Fruit fly (Drosophila melanogaster): ENCODE data around the gene colt.

colt gene

DNA sequence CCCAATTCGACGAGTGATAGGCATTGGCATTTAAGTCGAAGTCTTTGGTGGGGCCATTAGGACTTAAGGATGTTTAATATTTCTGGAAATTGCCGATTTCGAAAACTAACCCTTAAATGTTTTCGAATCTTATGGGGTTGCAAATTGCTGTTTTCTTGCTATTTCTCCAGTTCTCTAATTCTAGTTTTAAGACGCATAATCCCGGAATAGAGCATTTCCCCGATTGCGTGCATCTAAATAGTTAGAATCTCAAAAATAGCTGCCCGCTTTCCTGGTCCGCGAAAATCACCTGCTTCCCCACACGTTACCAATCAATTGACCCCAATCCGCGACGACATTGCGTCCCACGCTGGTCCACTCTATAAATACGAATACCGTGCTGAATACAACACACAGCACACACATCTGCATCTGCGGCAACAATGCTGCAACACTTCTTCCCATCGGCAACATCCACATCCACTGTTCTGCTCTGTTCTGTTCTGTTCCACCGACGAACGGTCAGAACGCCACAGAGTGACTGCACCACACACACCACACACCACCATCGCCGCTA lies 17.9 kb downstream of the colt start, which contains the start of gene Bacc (continued):
- TF ChIP-seq HLH54F (GFP tag; optimal IDR thresholded peaks at IDR 0.05) (peak; percentile 89), CG14667 (GFP tag; IDR thresholded peaks at IDR 0.05) (no peak), lilli (GFP tag; optimal IDR thresholded peaks at IDR 0.05) (peak; percentile 90), CG15011 (GFP tag; optimal IDR thresholded peaks at IDR 0.05) (peak; percentile 84), pum (GFP tag; optimal IDR thresholded peaks at IDR 0.05) (peak; percentile 70), dimm (GFP tag; IDR thresholded peaks at IDR 0.05) (no peak), row (GFP tag; IDR thresholded peaks at IDR 0.05) (no peak), CG12744 (GFP tag; optimal IDR thresholded peaks at IDR 0.05) (peak; percentile 65), ac (GFP tag; optimal IDR thresholded peaks at IDR 0.05) (peak; percentile 25), pb (GFP tag; optimal IDR thresholded peaks at IDR 0.05) (peak; percentile 70), CG2678 (tag; optimal IDR thresholded peaks at IDR 0.05) (peak; percentile 95), Ets97D (GFP tag; optimal IDR thresholded peaks at IDR 0.05) (no peak), Oli (tag; optimal IDR thresholded peaks at IDR 0.05) (peak; percentile 93), CG4617 (GFP tag; optimal IDR thresholded peaks at IDR 0.05; ENCODE audit: borderline replicate concordance) (peak; percentile 67), stwl (tag; optimal IDR thresholded peaks at IDR 0.05) (no peak), Hr51 (GFP tag; optimal IDR thresholded peaks at IDR 0.05) (peak; percentile 70 to 92), kni (GFP tag; optimal IDR thresholded peaks at IDR 0.05) (peak; percentile 50), CG17385 (GFP tag; optimal IDR thresholded peaks at IDR 0.05) (peak; percentile 79), CHES-1-like (GFP tag; optimal IDR thresholded peaks at IDR 0.05) (peak; percentile 92), bsh (GFP tag; optimal IDR thresholded peaks at IDR 0.05) (peak; percentile 79 to 99), bowl (GFP tag; IDR thresholded peaks at IDR 0.05) (no peak), BtbVII (GFP tag; optimal IDR thresholded peaks at IDR 0.05) (peak; percentile 93), CG14710 (tag; optimal IDR thresholded peaks at IDR 0.05) (peak; percentile 69), CkIIα-i1 (GFP tag; IDR thresholded peaks at IDR 0.05) (no peak), grau (tag; optimal IDR thresholded peaks at IDR 0.05) (peak; percentile 89), Fer3 (tag; optimal IDR thresholded peaks at IDR 0.05) (peak; percentile 83), Nf-YC (tag; optimal IDR thresholded peaks at IDR 0.05) (peak; percentile 64), CG18619 (GFP tag; optimal IDR thresholded peaks at IDR 0.05) (peak; percentile 92), CG18262 (tag; optimal IDR thresholded peaks at IDR 0.05) (peak; percentile 89), CG7839 (tag; optimal IDR thresholded peaks at IDR 0.05) (peak; percentile 86), CrebB (tag; optimal IDR thresholded peaks at IDR 0.05) (peak; percentile 71), NC2α (GFP tag; optimal IDR thresholded peaks at IDR 0.05) (peak; percentile 73), Lhr (GFP tag; optimal IDR thresholded peaks at IDR 0.05) (peak; percentile 62), emc (GFP tag; optimal IDR thresholded peaks at IDR 0.05) (peak; percentile 73), onecut (GFP tag; IDR thresholded peaks at IDR 0.05) (peak; percentile 65; the same call in 1 of the 2 replicates), Tbp (GFP tag; optimal IDR thresholded peaks at IDR 0.05) (no peak), HmgZ (tag; optimal IDR thresholded peaks at IDR 0.05) (peak; percentile 62), tx (GFP tag; optimal IDR thresholded peaks at IDR 0.05) (peak; percentile 85), CG17829 (tag; optimal IDR thresholded peaks at IDR 0.05) (peak; percentile 73), Fer1 (GFP tag; optimal IDR thresholded peaks at IDR 0.05) (peak; percentile 91), CG11456 (GFP tag; IDR thresholded peaks at IDR 0.05) (no peak), gfzf (GFP tag; optimal IDR thresholded peaks at IDR 0.05) (no peak), CG12104 (GFP tag; optimal IDR thresholded peaks at IDR 0.05) (peak; percentile 89), gem (tag; optimal IDR thresholded peaks at IDR 0.05) (peak; percentile 91), CG8388 (GFP tag; optimal IDR thresholded peaks at IDR 0.05) (peak; percentile 77), Bteb2 (GFP tag; optimal IDR thresholded peaks at IDR 0.05) (peak; percentile 86), CG10274 (GFP tag; optimal IDR thresholded peaks at IDR 0.05) (peak; percentile 86), CG8924 (tag; optimal IDR thresholded peaks at IDR 0.05) (peak; percentile 82), bab2 (GFP tag; optimal IDR thresholded peaks at IDR 0.05) (peak; percentile 80), repo (GFP tag; optimal IDR thresholded peaks at IDR 0.05) (peak; percentile 86)
